Worm (Caenorhabditis elegans): ENCODE data around the gene trul-1.
A peak's percentile ranks its signal among the peaks of the same experiment; 100 is the strongest.

Gene trul-1

ce11 chrII:305645-306044, 23.3 kb upstream of the trul-1 start, which contains the start of gene col-69:
TSS of gene col-69 (minus strand) at chrII:305745.
- TF ChIP-seq ccch-3 (GFP tag; optimal IDR thresholded peaks at IDR 0.05) (no peak), lin-54 (GFP tag; optimal IDR thresholded peaks at IDR 0.05) (no peak), gei-17 (GFP tag; optimal IDR thresholded peaks at IDR 0.05) (no peak), unc-62 (GFP tag; optimal IDR thresholded peaks at IDR 0.05) (no peak), mcd-1 (GFP tag; IDR thresholded peaks at IDR 0.05) (no peak), bed-1 (GFP tag; IDR thresholded peaks at IDR 0.05) (no peak), somi-1 (GFP tag; optimal IDR thresholded peaks at IDR 0.05) (no peak), F10E7.11 (tag; optimal IDR thresholded peaks at IDR 0.05) (no peak), B0019.2 (GFP tag; conservative IDR thresholded peaks at IDR 0.05) (no peak), ztf-18 (tag; optimal IDR thresholded peaks at IDR 0.05) (no peak), snpc-4 (GFP tag; optimal IDR thresholded peaks at IDR 0.05) (no peak), snpc-4 (tag; optimal IDR thresholded peaks at IDR 0.05) (no peak), lin-26 (GFP tag; IDR thresholded peaks at IDR 0.05) (no peak)

ce11 chrII:303927-304711, 21.7 kb upstream of the trul-1 start:
- TF ChIP-seq egrh-3 (GFP tag; IDR thresholded peaks at IDR 0.05) (peak; percentile 23; the same call in 1 of the 2 replicates), madf-10 (tag; optimal IDR thresholded peaks at IDR 0.05) (no peak), zfh-2 (GFP tag; conservative IDR thresholded peaks at IDR 0.05) (peak; percentile 87), hsf-1 (GFP tag; IDR thresholded peaks at IDR 0.05) (no peak), lin-54 (GFP tag; optimal IDR thresholded peaks at IDR 0.05) (no peak), lsl-1 (GFP tag; optimal IDR thresholded peaks at IDR 0.05) (no peak), nhr-27 (tag; optimal IDR thresholded peaks at IDR 0.05) (no peak)

ce11 chrII:300977-301772, 18.8 kb upstream of the trul-1 start, which contains the start of gene K01A2.5:
TSS of gene K01A2.5 (plus strand) at chrII:301273.
- TF ChIP-seq rpc-1 (optimal IDR thresholded peaks at IDR 0.05) (peak; percentile 51), rpc-1 (tag; optimal IDR thresholded peaks at IDR 0.05) (no peak), T07F8.4 (tag; optimal IDR thresholded peaks at IDR 0.05) (no peak), bed-1 (GFP tag; IDR thresholded peaks at IDR 0.05) (no peak), F33H1.4 (GFP tag; IDR thresholded peaks at IDR 0.05) (no peak), akir-1 (GFP tag; optimal IDR thresholded peaks at IDR 0.05) (no peak), hsf-1 (GFP tag; IDR thresholded peaks at IDR 0.05) (peak; percentile 85), nfya-2 (GFP tag; IDR thresholded peaks at IDR 0.05) (no peak), let-607 (tag; optimal IDR thresholded peaks at IDR 0.05) (no peak), F22D6.2 (tag; optimal IDR thresholded peaks at IDR 0.05) (no peak), ztf-3 (GFP tag; optimal IDR thresholded peaks at IDR 0.05) (no peak), sdz-38 (tag; optimal IDR thresholded peaks at IDR 0.05) (no peak)

- TF ChIP-seq ekl-4 (GFP tag; IDR thresholded peaks at IDR 0.05) (no peak), nfyb-1 (GFP tag; IDR thresholded peaks at IDR 0.05) (no peak), nhr-80 (tag; optimal IDR thresholded peaks at IDR 0.05) (no peak), ets-4 (GFP tag; optimal IDR thresholded peaks at IDR 0.05) (no peak), F55B11.4 (tag; optimal IDR thresholded peaks at IDR 0.05; ENCODE audit: borderline replicate concordance, insufficient read depth) (no peak), Y79H2A.3 (GFP tag; conservative IDR thresholded peaks at IDR 0.05) (no peak), F23B12.7 (tag; optimal IDR thresholded peaks at IDR 0.05; ENCODE audit: insufficient read depth) (no peak), Y56A3A.18 (GFP tag; IDR thresholded peaks at IDR 0.05) (no peak), hlh-26 (GFP tag; conservative IDR thresholded peaks at IDR 0.05) (no peak), dpff-1 (tag; optimal IDR thresholded peaks at IDR 0.05) (no peak), Y53G8AR.9 (GFP tag; conservative IDR thresholded peaks at IDR 0.05) (no peak), lin-40 (tag; optimal IDR thresholded peaks at IDR 0.05) (no peak)
Measured at ce11 chrII:299684-300083, 17.3 kb upstream of the trul-1 start, which contains the start of gene K01A2.6. TSS of gene K01A2.6 (plus strand) at chrII:299984.

Data from whole organism, young adult.